Worm (Caenorhabditis elegans): ENCODE data around the gene C03G6.17.

The C03G6.17 gene

ce11 chrV:7374090-7374489, 6.8 kb downstream of the C03G6.17 start, which contains the start of gene srx-56:
Gene srx-56 (plus strand): TSS chrV:7374390.
- TF ChIP-seq rec-8 (tag; optimal IDR thresholded peaks at IDR 0.05) = no peak
- no peak for TF ChIP-seq ceh-27 (GFP tag; optimal IDR thresholded peaks at IDR 0.05)
- TF ChIP-seq lsy-27 (tag; optimal IDR thresholded peaks at IDR 0.05; ENCODE audit: borderline replicate concordance, insufficient read depth) = no peak
- TF ChIP-seq madf-10 (tag; optimal IDR thresholded peaks at IDR 0.05) = no peak
- TF ChIP-seq bed-2 (GFP tag; IDR thresholded peaks at IDR 0.05) = no peak
- no peak for TF ChIP-seq Y79H2A.3 (GFP tag; conservative IDR thresholded peaks at IDR 0.05)
- TF ChIP-seq tbx-9 (tag; optimal IDR thresholded peaks at IDR 0.05; ENCODE audit: borderline replicate concordance) = no peak
- TF ChIP-seq sdz-38 (tag; optimal IDR thresholded peaks at IDR 0.05) = no peak
- TF ChIP-seq K11D2.4 (GFP tag; IDR thresholded peaks at IDR 0.05) = no peak
- TF ChIP-seq lsl-1 (GFP tag; optimal IDR thresholded peaks at IDR 0.05) = no peak

- no peak for TF ChIP-seq pha-4 (tag; optimal IDR thresholded peaks at IDR 0.05)
- TF ChIP-seq unc-62 (GFP tag; optimal IDR thresholded peaks at IDR 0.05) = no peak
- no peak for TF ChIP-seq dpl-1 (GFP tag; optimal IDR thresholded peaks at IDR 0.05)
- no peak for TF ChIP-seq Y56A3A.18 (GFP tag; IDR thresholded peaks at IDR 0.05)
- no peak for TF ChIP-seq efl-1 (GFP tag; optimal IDR thresholded peaks at IDR 0.05)
- TF ChIP-seq rec-8 (tag; optimal IDR thresholded peaks at IDR 0.05) = no peak
- no peak for TF ChIP-seq C17E4.6 (GFP tag; IDR thresholded peaks at IDR 0.05)
- TF ChIP-seq dox-1 (GFP tag; IDR thresholded peaks at IDR 0.05) = no peak
- no peak for TF ChIP-seq lin-40 (tag; optimal IDR thresholded peaks at IDR 0.05)
- TF ChIP-seq hmg-1.2 (GFP tag; IDR thresholded peaks at IDR 0.05) = no peak
- no peak for TF ChIP-seq Y53G8AR.9 (GFP tag; conservative IDR thresholded peaks at IDR 0.05)
- TF ChIP-seq snpc-1.3 (tag; optimal IDR thresholded peaks at IDR 0.05; ENCODE audit: insufficient read depth) = no peak
- no peak for TF ChIP-seq nhr-120 (GFP tag; IDR thresholded peaks at IDR 0.05)
Observed at ce11 chrV:7369578-7369977, 11.3 kb downstream of the C03G6.17 start, which contains the start of gene srj-14. Gene srj-14 (plus strand): TSS chrV:7369708.

- TF ChIP-seq cebp-1 (GFP tag; IDR thresholded peaks at IDR 0.05) (no peak), cebp-1 (tag; optimal IDR thresholded peaks at IDR 0.05) (no peak), rcor-1 (GFP tag; IDR thresholded peaks at IDR 0.05) (no peak), ceh-100 (GFP tag; IDR thresholded peaks at IDR 0.05) (no peak), ztf-18 (tag; optimal IDR thresholded peaks at IDR 0.05) (no peak), lsl-1 (GFP tag; optimal IDR thresholded peaks at IDR 0.05) (no peak)
Observed at ce11 chrV:7364951-7365350, 16.0 kb downstream of the C03G6.17 start, which contains the start of gene exc-13. Gene exc-13 (plus strand): TSS chrV:7365251.

DNA sequence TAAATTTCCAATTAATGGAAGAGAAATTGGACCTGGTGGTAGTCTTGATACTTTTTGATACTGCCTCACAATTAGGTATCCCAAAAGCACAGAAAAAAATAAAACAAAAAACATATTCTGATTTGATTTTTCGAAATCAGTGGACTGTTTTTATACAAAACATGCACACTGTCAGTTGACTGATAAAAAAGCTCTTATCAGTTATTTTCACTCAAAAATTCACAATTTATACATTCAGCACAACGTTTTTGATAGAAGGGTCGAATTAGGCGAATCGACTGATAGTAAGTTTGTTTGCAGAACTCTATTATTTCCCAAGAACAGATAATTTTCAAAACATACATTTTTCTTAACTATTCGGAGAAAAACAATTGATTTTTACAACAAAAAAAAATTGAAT, 16.8 kb downstream of the C03G6.17 start, which contains the start of gene cyp-35A2:
Gene cyp-35A2 (minus strand): TSS at position 124 of the 400 bp plus-strand sequence.
- TF ChIP-seq ztf-28 (GFP tag; IDR thresholded peaks at IDR 0.05) (no peak), hmg-1.2 (GFP tag; IDR thresholded peaks at IDR 0.05) (no peak), nhr-80 (tag; optimal IDR thresholded peaks at IDR 0.05) (peak; percentile 59), ZK185.1 (tag; optimal IDR thresholded peaks at IDR 0.05; ENCODE audit: poor library complexity, severe bottlenecking) (no peak), ceh-79 (tag; optimal IDR thresholded peaks at IDR 0.05) (no peak), F37B4.10 (GFP tag; IDR thresholded peaks at IDR 0.05) (no peak), tlf-1 (GFP tag; optimal IDR thresholded peaks at IDR 0.05) (no peak)

DNA sequence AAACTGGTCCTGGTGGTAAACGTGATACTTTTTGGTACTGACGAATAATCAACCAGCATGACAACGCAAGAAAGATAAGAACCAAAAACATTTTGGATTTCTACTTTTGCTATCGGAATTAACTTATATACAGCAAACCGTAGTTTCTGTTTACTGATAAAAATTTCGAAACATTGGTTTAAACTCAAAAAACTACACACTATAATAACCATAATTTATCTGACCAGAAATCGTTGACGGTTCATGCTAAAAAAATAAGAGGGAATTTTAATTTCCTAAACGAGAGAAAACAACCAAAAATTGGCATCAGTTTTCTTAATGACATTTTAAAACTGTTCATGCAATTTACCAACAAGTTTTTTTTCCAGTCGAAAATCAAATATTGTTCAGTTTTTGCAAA, 19.2 kb downstream of the C03G6.17 start, which contains the start of gene cyp-35A1:
Gene cyp-35A1 (minus strand): TSS at position 101 of the 400 bp plus-strand sequence.
- no peak for TF ChIP-seq F39B2.1 (GFP tag; IDR thresholded peaks at IDR 0.05)
- TF ChIP-seq sptf-2 (GFP tag; optimal IDR thresholded peaks at IDR 0.05) = no peak
- no peak for TF ChIP-seq Y56A3A.18 (GFP tag; IDR thresholded peaks at IDR 0.05)
- no peak for TF ChIP-seq ekl-4 (GFP tag; IDR thresholded peaks at IDR 0.05)
- no peak for TF ChIP-seq sdz-38 (tag; optimal IDR thresholded peaks at IDR 0.05)
- TF ChIP-seq C17E4.6 (GFP tag; IDR thresholded peaks at IDR 0.05) = no peak
- TF ChIP-seq hlh-26 (GFP tag; conservative IDR thresholded peaks at IDR 0.05) = no peak
- no peak for TF ChIP-seq ceh-40 (GFP tag; IDR thresholded peaks at IDR 0.05)
- no peak for TF ChIP-seq die-1 (tag; optimal IDR thresholded peaks at IDR 0.05)
- no peak for TF ChIP-seq fkh-3 (tag; optimal IDR thresholded peaks at IDR 0.05)
- no peak for TF ChIP-seq madf-10 (tag; optimal IDR thresholded peaks at IDR 0.05)
- no peak for TF ChIP-seq tbx-9 (tag; optimal IDR thresholded peaks at IDR 0.05; ENCODE audit: borderline replicate concordance)
- TF ChIP-seq pbrm-1 (GFP tag; IDR thresholded peaks at IDR 0.05) = no peak

Measured in whole organism, young adult.